Fruit fly (Drosophila melanogaster) whole organism, embryonic: Measurements from ENCODE around the gene CG9449.

Experiments used
- Ada2b ChIP-seq: fragments of 200-800 bp; sonication (Bioruptor generic); IDR thresholded peaks from 2 replicates; pipeline ENCODE4 v1.3.6; 2022; ENCODE audit warnings: missing biosample characterization, missing genetic modification characterization
- Aef1 ChIP-seq: fragments of 200-800 bp; sonication (Bioruptor generic); IDR thresholded peaks from 3 replicates; pipeline ENCODE4 v1.3.6; 2022; ENCODE audit warnings: missing biosample characterization, missing genetic modification characterization
- BEAF-32 ChIP-seq: fragments of 200-800 bp; sonication (Bioruptor generic); optimal IDR thresholded peaks from 3 replicates; lab custom pipeline; 2017; ENCODE audit warnings: missing biosample characterization, missing genetic modification characterization, mild to moderate bottlenecking, moderate library complexity, missing genetic modification reagents
- CG11504 ChIP-seq: fragments of 200-800 bp; sonication (Bioruptor generic); optimal IDR thresholded peaks from 3 replicates; lab custom pipeline; 2019; ENCODE audit warnings: missing biosample characterization, mild to moderate bottlenecking, missing genetic modification characterization, moderate library complexity
- CG12104 ChIP-seq: fragments of 200-800 bp; sonication (Bioruptor generic); optimal IDR thresholded peaks from 3 replicates; lab custom pipeline; 2016; ENCODE audit warnings: missing biosample characterization, missing genetic modification characterization
- CG12155 ChIP-seq: fragments of 200-800 bp; sonication (Bioruptor generic); optimal IDR thresholded peaks from 3 replicates; lab custom pipeline; 2016; ENCODE audit warnings: missing biosample characterization, missing genetic modification characterization
- CG12769 ChIP-seq: fragments of 200-800 bp; sonication (Bioruptor generic); optimal IDR thresholded peaks from 2 replicates; lab custom pipeline; 2019; ENCODE audit warnings: missing biosample characterization, mild to moderate bottlenecking, missing genetic modification characterization, moderate library complexity
- CG17328 ChIP-seq: fragments of 200-800 bp; sonication (Bioruptor generic); IDR thresholded peaks from 2 replicates; pipeline ENCODE4 v1.3.6; 2022; ENCODE audit warnings: missing biosample characterization, missing genetic modification characterization
- CG17912 ChIP-seq: fragments of 200-800 bp; sonication (Bioruptor generic); optimal IDR thresholded peaks from 2 replicates; lab custom pipeline; 2018; ENCODE audit warnings: missing biosample characterization, mild to moderate bottlenecking, missing genetic modification characterization
- CG18599 ChIP-seq: fragments of 200-800 bp; sonication (Bioruptor generic); optimal IDR thresholded peaks from 3 replicates; lab custom pipeline; 2017; ENCODE audit warnings: missing biosample characterization, missing genetic modification characterization, mild to moderate bottlenecking, moderate library complexity, missing genetic modification reagents
- CG2120 ChIP-seq: fragments of 200-800 bp; sonication (Bioruptor generic); optimal IDR thresholded peaks from 3 replicates; lab custom pipeline; 2016; ENCODE audit warnings: missing biosample characterization, missing genetic modification characterization
- CG2678 ChIP-seq: fragments of 200-800 bp; sonication (Bioruptor generic); optimal IDR thresholded peaks from 3 replicates; lab custom pipeline; 2019; ENCODE audit warnings: missing biosample characterization, mild to moderate bottlenecking, missing genetic modification characterization, moderate library complexity
- CG30403 ChIP-seq: fragments of 200-800 bp; sonication (Bioruptor generic); optimal IDR thresholded peaks from 3 replicates; lab custom pipeline; 2016; ENCODE audit warnings: missing biosample characterization, missing genetic modification characterization
- CG31441 ChIP-seq: fragments of 200-800 bp; sonication (Bioruptor generic); IDR thresholded peaks from 2 replicates; pipeline ENCODE4 v1.3.6; 2022; ENCODE audit warnings: missing biosample characterization, missing genetic modification characterization
- CG5245 ChIP-seq: fragments of 200-800 bp; sonication (Bioruptor generic); optimal IDR thresholded peaks from 3 replicates; lab custom pipeline; 2016; ENCODE audit warnings: missing biosample characterization, missing genetic modification characterization
- CG6765 ChIP-seq: fragments of 200-800 bp; sonication (Bioruptor generic); optimal IDR thresholded peaks from 3 replicates; lab custom pipeline; 2017; ENCODE audit warnings: missing biosample characterization, mild to moderate bottlenecking, missing genetic modification characterization
- CG6791 ChIP-seq: fragments of 200-800 bp; sonication (Bioruptor generic); IDR thresholded peaks from 3 replicates; pipeline ENCODE4 v1.3.6; 2022; ENCODE audit warnings: missing biosample characterization, missing genetic modification characterization; ENCODE audit not compliant: partially characterized antibody
- CG7839 ChIP-seq: fragments of 200-800 bp; sonication (Bioruptor generic); optimal IDR thresholded peaks from 3 replicates; lab custom pipeline; 2018; ENCODE audit warnings: missing biosample characterization, mild to moderate bottlenecking, missing genetic modification characterization, moderate library complexity
- CG8944 ChIP-seq: fragments of 200-800 bp; sonication (Bioruptor generic); optimal IDR thresholded peaks from 3 replicates; lab custom pipeline; 2016; ENCODE audit warnings: missing biosample characterization, missing genetic modification characterization
- CG9727 ChIP-seq: fragments of 200-800 bp; sonication (Bioruptor generic); optimal IDR thresholded peaks from 3 replicates; lab custom pipeline; 2017; ENCODE audit warnings: missing biosample characterization, mild to moderate bottlenecking, missing genetic modification characterization
- CG9932 ChIP-seq: fragments of 200-800 bp; sonication (Bioruptor generic); IDR thresholded peaks from 2 replicates; pipeline ENCODE4 v1.3.6; 2022; ENCODE audit warnings: missing biosample characterization, missing genetic modification characterization
- Doc3 ChIP-seq: fragments of 200-800 bp; sonication (Bioruptor generic); IDR thresholded peaks from 3 replicates; pipeline ENCODE4 v1.3.6; 2022; ENCODE audit warnings: missing biosample characterization, missing genetic modification characterization; ENCODE audit not compliant: partially characterized antibody
- Ets65A ChIP-seq: fragments of 200-800 bp; sonication (Bioruptor generic); peaks from one replicate; lab custom pipeline; 2016; ENCODE audit warnings: missing biosample characterization, missing genetic modification characterization
- HmgD ChIP-seq: fragments of 200-800 bp; sonication (Bioruptor generic); optimal IDR thresholded peaks from 3 replicates; lab custom pipeline; 2016; ENCODE audit warnings: missing biosample characterization, missing genetic modification characterization
- Hmr ChIP-seq: fragments of 200-800 bp; sonication (Bioruptor generic); optimal IDR thresholded peaks from 3 replicates; lab custom pipeline; 2017; ENCODE audit warnings: mild to moderate bottlenecking, missing biosample characterization, missing genetic modification reagents, missing genetic modification characterization
- Med ChIP-seq: fragments of 200-800 bp; sonication (Bioruptor generic); peaks from one replicate; lab custom pipeline; 2016; ENCODE audit warnings: missing biosample characterization, missing genetic modification characterization, mild to moderate bottlenecking, inconsistent platforms, moderate library complexity
- Meics ChIP-seq: fragments of 200-800 bp; sonication (Bioruptor generic); optimal IDR thresholded peaks from 2 replicates; lab custom pipeline; 2017; ENCODE audit warnings: missing biosample characterization, mild to moderate bottlenecking, missing genetic modification characterization
- Myb ChIP-seq: fragments of 200-800 bp; sonication (Bioruptor generic); optimal IDR thresholded peaks from 2 replicates; lab custom pipeline; 2016; ENCODE audit warnings: missing biosample characterization, missing genetic modification characterization
- Ptx1 ChIP-seq: fragments of 200-800 bp; sonication (Bioruptor generic); IDR thresholded peaks from 2 replicates; pipeline ENCODE4 v1.3.6; 2022; ENCODE audit warnings: missing biosample characterization, missing genetic modification characterization
- Spps ChIP-seq: fragments of 200-800 bp; sonication (Bioruptor generic); optimal IDR thresholded peaks from 2 replicates; lab custom pipeline; 2018; ENCODE audit warnings: missing biosample characterization, mild to moderate bottlenecking, missing genetic modification characterization
- chif ChIP-seq, 2 experiments: fragments of 200-800 bp; sonication (Bioruptor generic); optimal IDR thresholded peaks; 3 replicates each; lab custom pipeline; 2016; ENCODE audit warnings: missing biosample characterization in 2 of 2, missing genetic modification characterization in 2 of 2
- ci ChIP-seq: fragments of 200-800 bp; sonication (Bioruptor generic); IDR thresholded peaks from 3 replicates; pipeline ENCODE4 v1.3.6; 2022; ENCODE audit warnings: missing biosample characterization, missing genetic modification characterization
- dmrt99B ChIP-seq: fragments of 200-800 bp; sonication (Bioruptor generic); optimal IDR thresholded peaks from 2 replicates; lab custom pipeline; 2018; ENCODE audit warnings: missing biosample characterization, mild to moderate bottlenecking, missing genetic modification characterization, moderate library complexity
- gem ChIP-seq: fragments of 200-800 bp; sonication (Bioruptor generic); optimal IDR thresholded peaks from 2 replicates; lab custom pipeline; 2019; ENCODE audit warnings: missing biosample characterization, mild to moderate bottlenecking, missing genetic modification characterization, moderate library complexity
- grn ChIP-seq: fragments of 200-800 bp; sonication (Bioruptor generic); optimal IDR thresholded peaks from 3 replicates; lab custom pipeline; 2017; ENCODE audit warnings: missing biosample characterization, missing genetic modification characterization
- nmo ChIP-seq: fragments of 200-800 bp; sonication (Bioruptor generic); optimal IDR thresholded peaks from 2 replicates; lab custom pipeline; 2018; ENCODE audit warnings: missing biosample characterization, mild to moderate bottlenecking, missing genetic modification characterization, moderate library complexity
- odd ChIP-seq: fragments of 200-800 bp; sonication (Bioruptor generic); optimal IDR thresholded peaks from 2 replicates; lab custom pipeline; 2017; ENCODE audit warnings: missing biosample characterization, mild to moderate bottlenecking, missing genetic modification characterization
- pan ChIP-seq, 4 experiments: fragments of >200 bp in 3 of 4; fragments of 200-800 bp in 1 of 4; sonication (Bioruptor generic) in 1 of 4; optimal IDR thresholded peaks in 3 of 4; IDR thresholded peaks in 1 of 4; 2 replicates each; pipeline versions ENCODE4 v1.3.6 to Lab custom; 2017 to 2022; ENCODE audit warnings: missing biosample characterization in 2 of 4, missing genetic modification characterization in 2 of 4, mixed read lengths in 1 of 4
- peb ChIP-seq: fragments of 200-800 bp; sonication (Bioruptor generic); IDR thresholded peaks from 2 replicates; pipeline ENCODE4 v1.3.6; 2022; ENCODE audit warnings: missing biosample characterization, missing genetic modification characterization
- pnt ChIP-seq: fragments of 200-800 bp; sonication (Bioruptor generic); optimal IDR thresholded peaks from 3 replicates; lab custom pipeline; 2016; ENCODE audit warnings: missing biosample characterization, missing genetic modification characterization
- psq ChIP-seq: fragments of 200-800 bp; sonication (Bioruptor generic); optimal IDR thresholded peaks from 2 replicates; lab custom pipeline; 2017; ENCODE audit warnings: missing biosample characterization, missing genetic modification characterization
- row ChIP-seq: fragments of 200-800 bp; sonication (Bioruptor generic); IDR thresholded peaks from 3 replicates; pipeline ENCODE4 v1.3.6; 2022; ENCODE audit warnings: missing biosample characterization, missing genetic modification characterization
- run ChIP-seq: fragments of 200-800 bp; sonication (Bioruptor generic); optimal IDR thresholded peaks from 3 replicates; lab custom pipeline; 2018; ENCODE audit warnings: missing biosample characterization, mild to moderate bottlenecking, missing genetic modification characterization
- sens-2 ChIP-seq: fragments of 200-800 bp; sonication (Bioruptor generic); IDR thresholded peaks from 2 replicates; pipeline ENCODE4 v1.3.6; 2022; ENCODE audit warnings: missing biosample characterization, missing genetic modification characterization
- seq ChIP-seq: fragments of 200-800 bp; sonication (Bioruptor generic); IDR thresholded peaks from 2 replicates; pipeline ENCODE4 v1.3.6; 2022; ENCODE audit warnings: missing biosample characterization, missing genetic modification characterization
- tll ChIP-seq, 2 experiments: fragments of 200-800 bp in 1 of 2; fragments of >200 bp in 1 of 2; sonication (Bioruptor generic) in 1 of 2; optimal IDR thresholded peaks; 2 replicates each; lab custom pipeline; 2017 to 2019; ENCODE audit warnings: missing biosample characterization in 2 of 2, missing genetic modification characterization in 2 of 2, mild to moderate bottlenecking in 1 of 2, moderate library complexity in 1 of 2
- zfh1 ChIP-seq: fragments of 200-800 bp; sonication (Bioruptor generic); IDR thresholded peaks from 3 replicates; pipeline ENCODE4 v1.3.6; 2022; ENCODE audit warnings: missing biosample characterization, missing genetic modification characterization

The CG9449 gene

DNA sequence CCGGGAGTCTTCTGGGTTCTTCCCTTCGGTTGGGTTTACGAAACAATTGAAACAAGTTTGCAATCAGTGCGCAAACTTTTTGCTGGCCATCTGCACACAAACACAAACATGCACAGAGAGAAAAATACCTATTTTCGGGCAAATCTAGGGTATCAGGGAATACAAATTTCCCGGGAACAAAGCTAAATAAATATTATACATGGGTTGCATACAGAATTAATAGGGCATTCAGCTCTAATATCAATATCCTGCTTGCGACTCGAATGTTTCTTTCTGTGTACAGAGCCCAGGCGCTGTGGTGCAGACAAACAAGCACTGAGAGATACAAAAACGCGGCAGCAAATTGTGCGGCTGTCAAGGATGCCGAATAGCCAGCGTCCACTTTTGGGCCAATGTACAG lies 53.4 kb downstream of the CG9449 start (continued):
- TF ChIP-seq CG30403: peak; percentile 25
- TF ChIP-seq odd (GFP tag; lab: Kevin White, UChicago): no peak
- TF ChIP-seq ci (GFP tag; lab: Robert Waterston, UW): 0 out of 3 replicates have a peak, but pooled peaks have one; percentile 34
- TF ChIP-seq HmgD: no peak
- no peak for TF ChIP-seq BEAF-32 (GFP tag; lab: Kevin White, UChicago)
- TF ChIP-seq CG12155 (GFP tag; lab: Kevin White, UChicago): no peak
- TF ChIP-seq zfh1: no peak; the same call in 2 of the 3 replicates
- TF ChIP-seq Myb (GFP tag; lab: Kevin White, UChicago): no peak
- no peak for TF ChIP-seq Meics (GFP tag; lab: Kevin White, UChicago)
- TF ChIP-seq CG8944 (GFP tag; lab: Kevin White, UChicago): no peak
- TF ChIP-seq chif (GFP tag; optimal IDR thresholded peaks at IDR 0.05; lab: Kevin White, UChicago): peak in 1 of 2 experiments; percentile 33
- no peak for TF ChIP-seq pnt (GFP tag; lab: Kevin White, UChicago)
- TF ChIP-seq psq (GFP tag; lab: Kevin White, UChicago): no peak
- TF ChIP-seq Spps: no peak
- TF ChIP-seq CG5245: no peak

dm6 chr3L:19442239-19442638 lies 55.3 kb downstream of the CG9449 start:
- 0 out of 3 replicates have a peak, but pooled peaks have one; percentile 37 for TF ChIP-seq ci (GFP tag; lab: Robert Waterston, UW)
- peak; percentile 83 for TF ChIP-seq Ets65A (GFP tag; lab: Kevin White, UChicago)
- TF ChIP-seq CG12104 (GFP tag; lab: Kevin White, UChicago): no peak
- TF ChIP-seq dmrt99B (tag; lab: Kevin White, UChicago): peak; percentile 31
- TF ChIP-seq CG7839 (tag; lab: Kevin White, UChicago): peak; percentile 15
- TF ChIP-seq CG12769 (tag; lab: Kevin White, UChicago): peak; percentile 3
- no peak for TF ChIP-seq run (tag; lab: Kevin White, UChicago)
- TF ChIP-seq CG2120 (GFP tag; lab: Kevin White, UChicago): peak; percentile 35
- TF ChIP-seq Meics (GFP tag; lab: Kevin White, UChicago): peak; percentile 18
- TF ChIP-seq pan (optimal IDR thresholded peaks at IDR 0.05; lab: Kevin White, UChicago): no peak
- TF ChIP-seq pan (GFP tag; optimal IDR thresholded peaks at IDR 0.05 in 1 of 2, IDR thresholded peaks at IDR 0.05 in 1 of 2): peak in 1 of 2 experiments; percentile 13
- no peak for TF ChIP-seq tll (GFP tag; optimal IDR thresholded peaks at IDR 0.05; lab: Kevin White, UChicago)
- no peak for TF ChIP-seq CG6765 (GFP tag; lab: Kevin White, UChicago)
- TF ChIP-seq Aef1 (GFP tag; lab: Robert Waterston, UW): peak; percentile 20; the same call in 1 of the 3 replicates
- TF ChIP-seq sens-2 (GFP tag; lab: Robert Waterston, UW): no peak
- no peak for TF ChIP-seq nmo (GFP tag; lab: Kevin White, UChicago)
- TF ChIP-seq CG9932: 0 out of 2 replicates have a peak, but pooled peaks have one; percentile 20
- TF ChIP-seq gem (tag; lab: Kevin White, UChicago): peak; percentile 14
- no peak for TF ChIP-seq CG31441 (GFP tag; lab: Robert Waterston, UW)
- peak; percentile 57 for TF ChIP-seq Med (GFP tag; lab: Kevin White, UChicago)
- peak; percentile 19 for TF ChIP-seq Hmr
- 0 out of 2 replicates have a peak, but pooled peaks have one; percentile 9 for TF ChIP-seq Ada2b (GFP tag; lab: Robert Waterston, UW)
- no peak for TF ChIP-seq peb
- TF ChIP-seq CG9727 (GFP tag; lab: Kevin White, UChicago): no peak
- 0 out of 2 replicates have a peak, but pooled peaks have one; percentile 5 for TF ChIP-seq CG17328 (GFP tag; lab: Robert Waterston, UW)
- TF ChIP-seq CG6791 (GFP tag; lab: Robert Waterston, UW): no peak
- TF ChIP-seq CG11504 (tag; lab: Kevin White, UChicago): peak; percentile 11
- TF ChIP-seq grn (GFP tag; lab: Kevin White, UChicago): no peak
- no peak for TF ChIP-seq CG17912 (GFP tag; lab: Kevin White, UChicago)
- no peak for TF ChIP-seq Doc3 (GFP tag; lab: Robert Waterston, UW)
- TF ChIP-seq row (GFP tag; lab: Robert Waterston, UW): peak; percentile 38; the same call in 2 of the 3 replicates
- peak; percentile 33 for TF ChIP-seq CG18599 (GFP tag; lab: Kevin White, UChicago)
- TF ChIP-seq seq: no peak
- peak; percentile 41 for TF ChIP-seq CG2678 (tag; lab: Kevin White, UChicago)
- peak; percentile 26; the same call in 1 of the 2 replicates for TF ChIP-seq Ptx1 (GFP tag; lab: Robert Waterston, UW)
